Worm (Caenorhabditis elegans) whole organism, early embryonic: ENCODE measurements around the gene Y43F8C.3.

Experiments used
- ama-1 ChIP-seq: fragments of 150-350 bp; optimal IDR thresholded peaks from 2 replicates; lab custom pipeline; 2014
- ets-7 ChIP-seq: sonication (generic microtip); optimal IDR thresholded peaks from 2 replicates; lab custom pipeline; 2016; ENCODE audit warnings: missing genotype, missing genetic modification characterization, missing compliant biosample characterization
- sea-1 ChIP-seq: fragments of 200-800 bp; sonication (Bioruptor generic); conservative IDR thresholded peaks from 2 replicates; pipeline ENCODE4 v1.3.6; 2022; ENCODE audit warnings: missing genetic modification characterization, missing compliant biosample characterization
- tbx-37 ChIP-seq: fragments of 200-800 bp; sonication (Bioruptor generic); conservative IDR thresholded peaks from 2 replicates; pipeline ENCODE4 v1.3.6; 2022; ENCODE audit warnings: missing genetic modification reagents, missing genetic modification characterization, missing compliant biosample characterization

DNA sequence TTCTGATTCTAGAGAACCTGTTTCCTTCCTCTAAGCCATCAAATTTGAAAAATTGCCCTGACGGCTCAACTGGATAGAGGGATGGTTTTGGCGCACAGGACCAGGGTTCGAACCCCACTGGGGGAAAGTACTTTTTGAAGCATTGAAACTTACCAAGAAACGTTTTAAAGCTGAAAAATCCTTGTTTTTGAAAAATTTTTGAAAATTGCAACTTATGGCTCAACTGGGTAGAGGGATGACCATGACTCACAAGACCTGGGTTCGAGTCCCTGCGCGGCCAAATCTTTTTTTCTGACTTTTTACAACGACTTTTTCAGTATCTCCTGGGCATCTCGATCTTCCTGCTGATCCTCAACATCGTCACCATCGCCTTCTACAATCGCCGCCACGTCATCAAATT is 48.4 kb upstream of the Y43F8C.3 start:
- TF ChIP-seq tbx-37 (GFP tag; lab: Robert Waterston, UW) (no peak), sea-1 (no peak), ama-1 (lab: Kevin White, UChicago) (no peak), ets-7 (tag; lab: Kevin White, UChicago) (no peak)
